Fruit fly (Drosophila melanogaster): ENCODE data around the gene CG32181.

The CG32181 gene

dm6 chr3L:17804511-17804910 lies 45.0 kb downstream of the CG32181 start, which contains the start of gene ais (continued):
- TF ChIP-seq CG7987 (GFP tag; optimal IDR thresholded peaks at IDR 0.05) = no peak
- no peak for TF ChIP-seq Dfd (GFP tag; optimal IDR thresholded peaks at IDR 0.05)
- no peak for TF ChIP-seq kay (GFP tag; optimal IDR thresholded peaks at IDR 0.05)
- TF ChIP-seq Opbp (GFP tag; IDR thresholded peaks at IDR 0.05; ENCODE audit: partially characterized antibody) = peak; percentile 42; the same call in 1 of the 3 replicates

dm6 chr3L:17806357-17807025 lies 47.0 kb downstream of the CG32181 start, which contains the start of gene CG32187:
Gene CG32187 (minus strand): TSS chr3L:17806365.
- TF ChIP-seq CG6175 (GFP tag; IDR thresholded peaks at IDR 0.05) (no peak), CG14667 (GFP tag; IDR thresholded peaks at IDR 0.05) (no peak), CG13775 (GFP tag; optimal IDR thresholded peaks at IDR 0.05) (no peak), CG2120 (GFP tag; optimal IDR thresholded peaks at IDR 0.05) (no peak), CG16813 (GFP tag; IDR thresholded peaks at IDR 0.05; ENCODE audit: partially characterized antibody) (no peak), MBD-R2 (GFP tag; IDR thresholded peaks at IDR 0.05) (0 out of 2 replicates have a peak, but pooled peaks have one; percentile 10), Dp (GFP tag; optimal IDR thresholded peaks at IDR 0.05) (peak; percentile 15), CG1024 (GFP tag; IDR thresholded peaks at IDR 0.05) (no peak), Myb (GFP tag; optimal IDR thresholded peaks at IDR 0.05) (peak; percentile 74), stwl (tag; optimal IDR thresholded peaks at IDR 0.05) (peak; percentile 7), Mad (GFP tag; optimal IDR thresholded peaks at IDR 0.05) (no peak), Hr78 (GFP tag; optimal IDR thresholded peaks at IDR 0.05) (no peak), lilli (GFP tag; optimal IDR thresholded peaks at IDR 0.05) (no peak), crp (GFP tag; optimal IDR thresholded peaks at IDR 0.05) (peak in 1 of 2 experiments; percentile 59), Pdp1 (GFP tag; optimal IDR thresholded peaks at IDR 0.05) (peak in 1 of 2 experiments; percentile 92), Ets65A (GFP tag) (peak; percentile 16), TFAM (GFP tag; optimal IDR thresholded peaks at IDR 0.05) (no peak), sens (GFP tag) (peak; percentile 3)

dm6 chr3L:17808597-17809213 lies 49.2 kb downstream of the CG32181 start, which contains the start of gene CG32191:
Gene CG32191 (minus strand): TSS chr3L:17809146.
- TF ChIP-seq Hmr (GFP tag; optimal IDR thresholded peaks at IDR 0.05) (peak; percentile 59), CG7987 (GFP tag; optimal IDR thresholded peaks at IDR 0.05) (peak; percentile 27), CG2889 (GFP tag; IDR thresholded peaks at IDR 0.05) (0 out of 3 replicates have a peak, but pooled peaks have one; percentile 8), CG13894 (tag; optimal IDR thresholded peaks at IDR 0.05) (no peak), lab (GFP tag; optimal IDR thresholded peaks at IDR 0.05) (peak; percentile 79), Meics (GFP tag; optimal IDR thresholded peaks at IDR 0.05) (peak; percentile 34), mirr (GFP tag; optimal IDR thresholded peaks at IDR 0.05) (peak; percentile 44), Atf6 (GFP tag; IDR thresholded peaks at IDR 0.05) (0 out of 2 replicates have a peak, but pooled peaks have one; percentile 32), Gsc (GFP tag; IDR thresholded peaks at IDR 0.05) (no peak), CG10543 (GFP tag; optimal IDR thresholded peaks at IDR 0.05) (peak; percentile 44), CG9437 (GFP tag; optimal IDR thresholded peaks at IDR 0.05) (peak; percentile 59), NfI (GFP tag; optimal IDR thresholded peaks at IDR 0.05) (no peak), crp (GFP tag; optimal IDR thresholded peaks at IDR 0.05) (no peak), sob (GFP tag; IDR thresholded peaks at IDR 0.05) (peak; percentile 20; the same call in 1 of the 2 replicates), hbn (GFP tag; IDR thresholded peaks at IDR 0.05; ENCODE audit: partially characterized antibody) (no peak), CG5180 (GFP tag; optimal IDR thresholded peaks at IDR 0.05) (peak; percentile 95), CG12071 (GFP tag; optimal IDR thresholded peaks at IDR 0.05) (peak; percentile 32), CG3281 (GFP tag; optimal IDR thresholded peaks at IDR 0.05) (peak; percentile 4), CG34422 (GFP tag; IDR thresholded peaks at IDR 0.05) (peak; percentile 16; the same call in 1 of the 3 replicates), HHEX (GFP tag; optimal IDR thresholded peaks at IDR 0.05) (peak; percentile 37), CG11723 (GFP tag; optimal IDR thresholded peaks at IDR 0.05) (no peak), Jarid2 (GFP tag; optimal IDR thresholded peaks at IDR 0.05) (peak; percentile 27), nau (GFP tag; optimal IDR thresholded peaks at IDR 0.05) (peak; percentile 41), gt (GFP tag; IDR thresholded peaks at IDR 0.05) (no peak), CG32532 (GFP tag; IDR thresholded peaks at IDR 0.05) (0 out of 2 replicates have a peak, but pooled peaks have one; percentile 23)
